Worm (Caenorhabditis elegans) whole organism, dauer: ENCODE data around the gene F55F10.3.

ENCODE experiments used
- unc-62 ChIP-seq: sonication (generic microtip); optimal IDR thresholded peaks from 2 replicates; lab custom pipeline; 2017; ENCODE audit warnings: missing biosample characterization, missing genetic modification reagents, missing genetic modification characterization

The F55F10.3 gene

ce11 chrIV:4406054-4406539 lies 46.3 kb downstream of the F55F10.3 start:
- TF ChIP-seq unc-62 (GFP tag; lab: Kevin White, UChicago) = no peak

ce11 chrIV:4407055-4407461 lies 47.3 kb downstream of the F55F10.3 start:
- no peak for TF ChIP-seq unc-62 (GFP tag; lab: Kevin White, UChicago)

DNA sequence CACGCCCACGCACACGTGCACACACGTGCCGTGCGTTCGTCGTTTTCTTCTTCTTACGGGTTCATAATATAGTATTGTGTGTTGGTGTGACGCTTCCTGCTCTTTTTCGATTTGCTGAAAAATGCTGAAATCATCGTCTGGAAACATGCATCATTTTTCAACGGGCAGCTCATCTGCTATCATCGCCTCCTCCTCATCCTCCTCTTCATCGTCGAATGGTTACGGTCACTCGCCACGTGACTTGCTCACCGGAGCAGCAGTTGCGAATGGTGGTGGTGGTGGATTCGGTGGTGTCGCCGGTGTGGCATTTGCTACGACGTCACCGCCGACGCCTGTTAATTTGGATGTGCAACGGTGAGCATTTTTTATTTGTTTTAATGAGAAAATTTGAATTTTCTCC lies 49.0 kb downstream of the F55F10.3 start:
- TF ChIP-seq unc-62 (GFP tag; lab: Kevin White, UChicago) = no peak
